Fruit fly (Drosophila melanogaster): ENCODE measurements around the gene Srp72.

Gene Srp72

DNA sequence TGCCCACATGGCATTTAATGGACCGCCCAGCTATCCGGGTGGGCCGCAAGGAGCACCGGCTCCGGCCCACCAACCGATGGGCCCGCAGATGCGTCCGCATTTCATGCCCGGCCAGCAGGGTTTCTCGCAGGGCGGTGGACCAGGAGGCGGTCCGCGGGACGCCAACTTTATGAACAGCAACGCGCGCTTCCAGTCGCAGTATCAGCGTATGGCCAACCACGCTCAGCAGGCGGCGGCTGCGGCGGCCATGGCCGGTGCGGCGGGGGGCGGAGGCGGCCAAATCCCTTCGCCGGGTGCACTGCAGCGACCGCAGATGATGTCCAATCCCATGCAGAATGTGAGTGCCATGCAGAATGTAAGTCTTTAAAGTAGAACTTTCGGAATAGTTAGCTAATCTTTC lies 19.7 kb downstream of the Srp72 start:
- TF ChIP-seq CG16779 (GFP tag; IDR thresholded peaks at IDR 0.05) = no peak
- TF ChIP-seq prd (optimal IDR thresholded peaks at IDR 0.05) = no peak
- peak; percentile 35; the same call in 1 of the 3 replicates for TF ChIP-seq prd (GFP tag; IDR thresholded peaks at IDR 0.05)
- no peak for TF ChIP-seq Deaf1 (tag; optimal IDR thresholded peaks at IDR 0.05)
- no peak for TF ChIP-seq usp (GFP tag; optimal IDR thresholded peaks at IDR 0.05)
- TF ChIP-seq sisA (GFP tag; IDR thresholded peaks at IDR 0.05) = 0 out of 2 replicates have a peak, but pooled peaks have one; percentile 7
- TF ChIP-seq kni (GFP tag; optimal IDR thresholded peaks at IDR 0.05) = no peak
- TF ChIP-seq Hr39 (optimal IDR thresholded peaks at IDR 0.05) = peak; percentile 40
- TF ChIP-seq CG7372 (GFP tag; IDR thresholded peaks at IDR 0.05) = no peak
- TF ChIP-seq CG11093 (GFP tag; IDR thresholded peaks at IDR 0.05) = 0 out of 3 replicates have a peak, but pooled peaks have one; percentile 21
- no peak for TF ChIP-seq grn (GFP tag; optimal IDR thresholded peaks at IDR 0.05)
- TF ChIP-seq CG15011 (GFP tag; optimal IDR thresholded peaks at IDR 0.05) = no peak
- TF ChIP-seq Ets65A (GFP tag) = peak; percentile 71
- no peak for TF ChIP-seq CG9876 (GFP tag; optimal IDR thresholded peaks at IDR 0.05)

DNA sequence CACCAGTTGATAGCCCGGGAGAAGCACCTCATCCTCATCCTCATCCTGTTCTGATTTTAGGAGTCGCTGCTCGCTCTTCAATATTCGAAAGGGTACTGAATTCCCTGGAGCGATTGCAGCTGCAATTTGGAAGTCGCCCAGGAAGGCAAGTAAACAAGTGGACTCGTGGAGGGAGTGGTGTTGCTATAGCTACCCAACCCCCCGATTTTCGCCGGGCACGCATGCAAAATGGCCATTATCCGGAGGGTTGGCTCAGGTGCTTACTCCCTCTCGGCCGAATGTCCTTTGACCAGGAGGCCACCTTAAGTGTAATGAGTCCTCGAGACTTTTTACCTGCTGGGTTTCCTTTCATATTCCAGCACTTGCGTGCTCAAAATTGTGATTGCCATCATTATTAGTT lies 28.3 kb downstream of the Srp72 start, which contains the start of gene CG15923:
Gene CG15923 (minus strand): TSS at position 101 of the 400 bp plus-strand sequence.
- TF ChIP-seq lmd (GFP tag; IDR thresholded peaks at IDR 0.05) (0 out of 2 replicates have a peak, but pooled peaks have one; percentile 17), HLH4C (GFP tag; IDR thresholded peaks at IDR 0.05; ENCODE audit: partially characterized antibody) (0 out of 3 replicates have a peak, but pooled peaks have one; percentile 18), CG7372 (GFP tag; IDR thresholded peaks at IDR 0.05) (no peak)

DNA sequence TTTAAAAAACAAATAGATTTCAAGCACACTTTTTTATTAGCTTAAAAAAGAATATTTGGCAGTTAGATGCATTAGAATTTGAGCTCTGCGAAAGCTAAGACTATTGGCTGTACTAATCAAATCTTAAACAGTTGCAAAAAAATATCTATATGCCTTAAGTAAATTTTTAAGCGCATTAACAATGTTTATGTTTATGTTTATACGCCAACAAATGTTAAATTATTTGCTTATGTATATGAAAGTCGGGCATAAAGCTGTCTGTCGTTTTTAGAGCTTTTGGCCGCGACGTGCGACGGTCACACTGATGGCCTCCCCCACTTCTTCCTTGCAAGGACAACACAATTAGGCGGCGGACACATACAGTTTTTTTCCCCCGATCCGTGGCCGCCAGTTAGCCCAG lies 29.1 kb downstream of the Srp72 start, which contains the start of gene CG5466:
Gene CG5466 (plus strand): TSS at position 301 of the 400 bp plus-strand sequence.
- TF ChIP-seq pzg (GFP tag; optimal IDR thresholded peaks at IDR 0.05) (peak; percentile 6), gfzf (GFP tag; optimal IDR thresholded peaks at IDR 0.05) (peak; percentile 56), CG32767 (GFP tag; IDR thresholded peaks at IDR 0.05) (0 out of 2 replicates have a peak, but pooled peaks have one; percentile 43), Xbp1 (GFP tag; optimal IDR thresholded peaks at IDR 0.05) (no peak), Gug (GFP tag; IDR thresholded peaks at IDR 0.05) (no peak)

DNA sequence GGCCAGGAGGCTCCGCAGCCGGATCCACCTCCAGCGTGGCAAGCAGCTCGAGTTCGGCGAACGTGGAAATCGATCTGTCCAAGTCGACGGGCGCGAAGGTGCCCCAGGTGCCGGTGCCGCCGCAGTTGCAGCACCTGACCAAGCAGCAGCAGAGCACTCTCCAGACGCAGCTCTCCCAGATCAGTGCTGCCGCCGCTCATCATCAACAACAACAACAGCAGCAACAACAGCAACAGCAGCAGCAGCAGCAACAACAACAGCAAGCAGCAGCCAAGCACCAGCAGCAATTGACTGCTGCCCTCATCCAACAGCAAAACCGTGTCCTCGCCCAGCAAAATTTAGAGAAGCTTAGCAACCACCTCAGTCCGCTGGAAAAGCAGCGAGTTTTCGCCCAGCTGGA lies 30.4 kb downstream of the Srp72 start:
- no peak for TF ChIP-seq HLHmδ (GFP tag; optimal IDR thresholded peaks at IDR 0.05)
- no peak for TF ChIP-seq CG5180 (GFP tag; optimal IDR thresholded peaks at IDR 0.05)
- TF ChIP-seq dati (GFP tag; IDR thresholded peaks at IDR 0.05) = no peak
- TF ChIP-seq Hr39 (optimal IDR thresholded peaks at IDR 0.05) = peak; percentile 18
- no peak for TF ChIP-seq CG6254 (GFP tag; optimal IDR thresholded peaks at IDR 0.05)
- TF ChIP-seq CG4360 (GFP tag; IDR thresholded peaks at IDR 0.05) = peak; percentile 57
- TF ChIP-seq Gsc (GFP tag; IDR thresholded peaks at IDR 0.05) = no peak

DNA sequence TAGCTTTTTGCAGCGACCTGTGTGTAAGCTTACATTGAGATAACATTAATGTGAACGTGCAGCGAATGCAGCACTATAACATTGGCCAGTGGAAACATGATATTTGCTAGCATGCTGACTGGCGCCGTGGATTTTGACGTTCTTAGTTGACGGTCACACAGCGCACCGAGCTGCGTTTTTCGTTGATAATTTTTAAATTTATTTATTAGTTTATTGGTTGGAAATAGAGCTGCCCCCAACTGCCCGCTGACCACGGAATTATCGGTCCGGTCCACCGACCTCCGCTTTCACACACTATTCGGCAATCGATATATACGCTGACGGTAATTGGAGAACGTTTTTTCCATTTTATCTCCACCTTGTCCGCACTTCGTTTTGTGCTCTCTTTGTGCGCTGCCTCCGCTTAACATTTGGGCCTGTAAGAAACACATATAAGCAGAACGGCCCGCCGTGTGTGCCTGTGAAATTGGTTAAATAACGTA lies 33.3 kb downstream of the Srp72 start, which contains the start of gene H:
Gene H (plus strand): TSS at position 134 of the 482 bp plus-strand sequence.
- no peak for TF ChIP-seq CG11398 (GFP tag; optimal IDR thresholded peaks at IDR 0.05)
- peak; percentile 52 for TF ChIP-seq sens (GFP tag)
- no peak for TF ChIP-seq CG10959 (GFP tag; IDR thresholded peaks at IDR 0.05)
- TF ChIP-seq Dbx (GFP tag; IDR thresholded peaks at IDR 0.05) = 0 out of 3 replicates have a peak, but pooled peaks have one; percentile 10
- TF ChIP-seq caup (GFP tag; optimal IDR thresholded peaks at IDR 0.05; ENCODE audit: severe bottlenecking) = no peak
- TF ChIP-seq chinmo (GFP tag; IDR thresholded peaks at IDR 0.05; ENCODE audit: partially characterized antibody) = 0 out of 4 replicates have a peak, but pooled peaks have one; percentile 44
- peak; percentile 51 for TF ChIP-seq CG33213 (GFP tag; optimal IDR thresholded peaks at IDR 0.05)
- TF ChIP-seq CG4617 (GFP tag; optimal IDR thresholded peaks at IDR 0.05; ENCODE audit: borderline replicate concordance) = peak; percentile 91
- no peak for TF ChIP-seq CG1647 (GFP tag; optimal IDR thresholded peaks at IDR 0.05)
- TF ChIP-seq Chrac-16 (GFP tag; optimal IDR thresholded peaks at IDR 0.05) = no peak
- TF ChIP-seq CG2712 (tag; optimal IDR thresholded peaks at IDR 0.05) = peak; percentile 19
- TF ChIP-seq chn (GFP tag; optimal IDR thresholded peaks at IDR 0.05) = no peak
- no peak for TF ChIP-seq Stat92E (GFP tag; optimal IDR thresholded peaks at IDR 0.05)
- TF ChIP-seq tio (GFP tag; optimal IDR thresholded peaks at IDR 0.05) = no peak
- peak; percentile 54; the same call in 2 of the 3 replicates for TF ChIP-seq row (GFP tag; IDR thresholded peaks at IDR 0.05)
- no peak for TF ChIP-seq CG7963 (GFP tag; IDR thresholded peaks at IDR 0.05; ENCODE audit: partially characterized antibody)
- TF ChIP-seq CG17912 (GFP tag; optimal IDR thresholded peaks at IDR 0.05) = no peak
- no peak for TF ChIP-seq Rfx (GFP tag; IDR thresholded peaks at IDR 0.05)
